Worm (Caenorhabditis elegans): ENCODE data around the gene elo-7.

Gene elo-7

DNA sequence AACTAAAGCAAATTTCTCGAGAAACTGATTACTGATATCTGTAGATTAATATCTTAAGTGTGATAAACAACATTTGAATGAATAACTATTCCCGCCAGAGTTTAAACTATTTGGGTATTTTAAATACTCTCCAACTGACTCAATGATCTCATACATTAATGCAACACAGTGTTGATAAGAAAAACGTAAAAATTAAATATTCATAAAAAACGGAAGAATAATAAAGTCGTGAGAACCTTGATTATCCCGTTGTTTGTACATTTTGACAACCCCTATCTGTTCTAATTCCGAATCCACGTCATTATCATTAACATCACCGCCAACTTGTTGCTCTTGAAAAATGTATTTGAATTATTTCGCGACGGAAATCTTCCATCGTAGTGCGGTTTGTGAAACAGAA lies at the start of gene elo-7:
Gene elo-7 (plus strand): TSS at position 301 of the 400 bp plus-strand sequence.
- TF ChIP-seq him-1 (tag; optimal IDR thresholded peaks at IDR 0.05) (no peak), dao-5 (tag; optimal IDR thresholded peaks at IDR 0.05) (no peak), W03F9.2 (tag; optimal IDR thresholded peaks at IDR 0.05) (no peak)

DNA sequence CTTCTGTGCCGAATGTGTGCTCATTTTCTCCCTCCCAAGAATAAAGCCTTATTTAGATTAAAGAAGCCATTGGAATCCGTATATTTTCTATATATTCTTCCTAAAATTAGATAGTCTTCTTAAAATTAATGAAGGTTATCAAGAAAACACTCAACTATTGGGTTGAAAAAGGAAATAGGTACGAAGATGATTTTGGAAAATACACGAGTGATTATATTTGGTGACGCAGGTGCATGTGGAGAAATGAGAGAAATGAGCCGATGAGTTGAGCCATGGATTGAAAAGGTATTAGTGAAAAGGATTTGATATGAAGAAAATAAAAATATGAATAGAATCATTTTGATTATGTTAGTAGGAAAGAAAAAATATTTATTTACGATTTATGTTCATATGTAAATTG lies 48.8 kb upstream of the elo-7 start, which contains the start of gene cng-3:
Gene cng-3 (minus strand): TSS at position 102 of the 400 bp plus-strand sequence.
- TF ChIP-seq dao-5 (tag; optimal IDR thresholded peaks at IDR 0.05): no peak
- TF ChIP-seq W03F9.2 (tag; optimal IDR thresholded peaks at IDR 0.05): no peak
- no peak for TF ChIP-seq him-1 (tag; optimal IDR thresholded peaks at IDR 0.05)

DNA sequence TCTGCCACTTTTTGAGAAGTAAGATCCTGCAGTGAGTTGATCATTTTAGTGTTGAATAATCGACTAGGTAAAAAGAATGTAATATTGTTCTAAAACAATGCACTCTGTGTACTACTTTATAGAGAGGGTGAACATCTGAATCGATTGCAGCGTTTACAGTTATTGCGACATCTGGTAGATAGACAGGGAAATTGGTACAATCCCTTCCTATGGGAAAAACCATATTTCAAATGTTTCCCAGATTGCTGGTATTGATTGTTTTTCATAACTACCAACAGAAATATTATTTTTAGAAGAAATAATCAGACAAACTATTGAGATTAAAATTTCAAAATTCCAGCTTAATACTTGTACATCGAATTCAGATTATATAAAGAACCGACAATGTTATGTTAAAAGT lies 44.7 kb upstream of the elo-7 start, which contains the start of gene gadr-2:
Gene gadr-2 (minus strand): TSS at position 101 of the 400 bp plus-strand sequence.
- TF ChIP-seq him-1 (tag; optimal IDR thresholded peaks at IDR 0.05): no peak
- no peak for TF ChIP-seq W03F9.2 (tag; optimal IDR thresholded peaks at IDR 0.05)
- TF ChIP-seq dao-5 (tag; optimal IDR thresholded peaks at IDR 0.05): no peak

DNA sequence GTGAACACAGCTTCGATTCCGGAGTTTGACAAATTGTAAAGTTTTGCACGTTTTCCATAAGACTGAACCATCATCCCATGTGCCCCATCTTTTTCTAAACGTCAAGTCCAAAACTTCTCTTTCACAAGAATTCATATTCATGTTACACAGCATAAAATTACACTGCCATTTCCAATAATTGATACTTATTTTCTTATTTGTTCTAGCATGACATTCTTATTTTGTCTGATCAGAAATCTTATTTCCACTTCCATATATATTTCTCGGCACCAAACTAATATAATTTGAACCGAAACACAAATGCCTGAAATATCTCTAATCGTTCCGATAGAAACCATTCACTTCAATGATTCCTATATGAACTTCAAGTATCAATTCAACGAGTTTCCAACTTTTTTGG lies 43.8 kb upstream of the elo-7 start, which contains the start of gene sru-2:
Gene sru-2 (plus strand): TSS at position 301 of the 400 bp plus-strand sequence.
- TF ChIP-seq him-1 (tag; optimal IDR thresholded peaks at IDR 0.05): no peak
- TF ChIP-seq dao-5 (tag; optimal IDR thresholded peaks at IDR 0.05): no peak
- no peak for TF ChIP-seq W03F9.2 (tag; optimal IDR thresholded peaks at IDR 0.05)

DNA sequence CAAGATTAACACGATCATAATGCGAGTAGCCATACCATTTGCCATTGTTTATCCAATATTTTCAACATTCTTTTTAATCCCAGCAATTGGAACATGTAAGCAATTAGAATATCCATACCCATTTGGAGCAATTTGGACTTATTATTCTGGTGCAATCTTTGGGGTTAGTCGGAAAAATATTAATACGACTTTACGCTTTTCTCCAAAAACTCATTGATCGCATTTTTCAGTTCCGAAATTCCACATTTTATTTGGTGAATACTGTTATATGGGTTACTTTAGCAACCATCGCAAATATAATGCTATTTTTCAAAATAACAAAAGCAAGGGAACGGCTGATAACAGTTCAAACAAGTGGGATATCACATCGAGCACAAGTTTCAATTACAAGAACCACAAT lies 43.0 kb upstream of the elo-7 start:
- no peak for TF ChIP-seq W03F9.2 (tag; optimal IDR thresholded peaks at IDR 0.05)
- no peak for TF ChIP-seq him-1 (tag; optimal IDR thresholded peaks at IDR 0.05)
- TF ChIP-seq dao-5 (tag; optimal IDR thresholded peaks at IDR 0.05): no peak

DNA sequence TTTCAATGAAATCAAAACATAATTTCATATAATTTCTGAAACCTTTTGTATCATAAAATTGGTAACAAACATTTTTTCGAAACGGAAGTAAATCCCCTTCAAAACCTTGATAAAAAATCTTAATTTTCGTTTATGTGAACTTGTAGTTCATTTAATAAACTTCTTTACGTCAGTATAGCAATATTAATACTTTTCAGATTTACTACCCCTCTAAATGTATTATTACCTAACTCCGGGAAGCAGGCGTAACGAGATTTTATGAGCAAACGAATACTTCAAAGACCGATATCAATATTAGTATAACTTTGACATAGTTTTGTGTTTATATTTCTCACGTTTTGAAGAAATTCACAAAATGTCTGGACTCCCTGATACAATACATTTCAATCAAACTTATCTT lies 41.4 kb upstream of the elo-7 start, which contains the start of gene sru-1:
Gene sru-1 (plus strand): TSS at position 301 of the 400 bp plus-strand sequence.
- TF ChIP-seq dao-5 (tag; optimal IDR thresholded peaks at IDR 0.05): no peak
- TF ChIP-seq him-1 (tag; optimal IDR thresholded peaks at IDR 0.05): no peak
- TF ChIP-seq W03F9.2 (tag; optimal IDR thresholded peaks at IDR 0.05): no peak

DNA sequence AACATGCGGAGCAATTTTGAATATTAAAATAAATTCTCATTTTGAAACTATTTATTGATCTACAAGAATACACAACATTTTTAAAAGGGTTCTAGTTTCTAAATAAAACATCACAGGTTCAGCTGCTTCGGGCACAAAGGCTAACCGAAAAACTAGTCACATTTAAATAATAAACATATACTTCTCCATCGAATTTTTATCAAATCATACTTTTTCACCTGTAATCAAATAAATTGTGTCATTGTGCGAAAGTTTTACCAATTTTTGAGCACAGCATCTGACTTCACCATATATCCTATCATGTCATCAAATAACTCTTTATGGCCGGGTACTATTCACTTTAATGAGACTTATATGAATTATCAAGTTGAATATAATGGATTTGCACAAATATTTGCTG lies 39.4 kb upstream of the elo-7 start, which contains the start of gene sru-6:
Gene sru-6 (plus strand): TSS at position 301 of the 400 bp plus-strand sequence.
- TF ChIP-seq W03F9.2 (tag; optimal IDR thresholded peaks at IDR 0.05) (no peak), him-1 (tag; optimal IDR thresholded peaks at IDR 0.05) (no peak), dao-5 (tag; optimal IDR thresholded peaks at IDR 0.05) (no peak)

DNA sequence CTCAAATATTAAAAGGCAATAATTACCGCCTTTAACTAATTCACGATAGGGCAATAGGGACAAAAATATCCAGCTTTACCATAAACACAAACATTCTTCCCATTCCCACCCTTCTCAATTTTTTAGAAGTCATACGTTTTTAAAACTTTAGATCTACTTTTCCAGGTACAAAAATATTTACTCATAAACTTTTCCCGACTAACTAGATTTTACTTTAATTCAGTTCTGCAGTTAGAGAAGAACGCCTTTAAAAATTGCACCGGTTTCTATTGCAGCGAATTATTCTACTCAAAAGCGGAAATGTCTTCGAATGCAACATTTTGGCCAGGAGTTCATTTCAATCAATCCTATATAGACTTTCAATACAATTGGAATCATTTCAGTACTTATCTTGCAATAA lies 33.4 kb upstream of the elo-7 start, which contains the start of gene sru-3:
Gene sru-3 (plus strand): TSS at position 301 of the 400 bp plus-strand sequence.
- TF ChIP-seq dao-5 (tag; optimal IDR thresholded peaks at IDR 0.05) (no peak), him-1 (tag; optimal IDR thresholded peaks at IDR 0.05) (no peak), W03F9.2 (tag; optimal IDR thresholded peaks at IDR 0.05) (no peak)

DNA sequence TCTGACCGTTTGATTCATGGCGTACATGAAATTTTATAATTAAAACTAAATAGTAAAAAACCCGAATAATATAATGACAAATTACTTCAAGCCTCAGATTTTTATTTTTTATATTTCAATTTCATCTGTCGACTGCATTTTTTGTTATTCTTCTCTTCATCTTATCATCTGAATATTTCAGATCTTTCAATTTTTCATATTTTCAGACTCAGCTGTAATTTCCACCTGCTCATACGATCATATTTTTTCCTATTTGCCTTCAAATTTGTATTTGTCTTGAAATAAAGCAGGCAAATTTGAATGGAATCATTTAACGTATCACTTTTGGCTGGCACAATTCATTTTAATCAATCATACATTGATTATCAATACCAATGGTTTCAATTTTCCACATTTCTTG lies 31.7 kb upstream of the elo-7 start, which contains the start of gene sru-4:
Gene sru-4 (plus strand): TSS at position 301 of the 400 bp plus-strand sequence.
- TF ChIP-seq W03F9.2 (tag; optimal IDR thresholded peaks at IDR 0.05) (no peak), him-1 (tag; optimal IDR thresholded peaks at IDR 0.05) (no peak), dao-5 (tag; optimal IDR thresholded peaks at IDR 0.05) (no peak)

DNA sequence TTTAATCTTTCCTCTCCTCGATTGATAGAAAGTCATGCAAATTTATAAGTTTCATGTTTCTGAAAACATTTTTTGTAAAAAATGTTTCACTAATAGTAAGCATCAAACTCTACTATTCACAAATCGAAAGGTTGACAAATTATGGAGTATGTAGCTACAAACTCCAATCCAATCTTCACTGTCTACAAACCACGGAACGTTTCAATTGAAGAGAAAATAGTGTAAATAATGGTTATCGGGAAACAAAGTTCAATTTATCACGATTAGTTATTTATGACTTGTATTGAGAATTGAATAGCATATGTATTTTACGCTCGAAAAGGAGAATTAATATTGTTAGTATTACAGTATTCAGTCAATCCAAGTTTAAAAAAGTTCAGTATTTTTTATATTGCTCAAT lies 30.1 kb upstream of the elo-7 start:
- TF ChIP-seq him-1 (tag; optimal IDR thresholded peaks at IDR 0.05) (no peak), dao-5 (tag; optimal IDR thresholded peaks at IDR 0.05) (no peak), W03F9.2 (tag; optimal IDR thresholded peaks at IDR 0.05) (no peak)

DNA sequence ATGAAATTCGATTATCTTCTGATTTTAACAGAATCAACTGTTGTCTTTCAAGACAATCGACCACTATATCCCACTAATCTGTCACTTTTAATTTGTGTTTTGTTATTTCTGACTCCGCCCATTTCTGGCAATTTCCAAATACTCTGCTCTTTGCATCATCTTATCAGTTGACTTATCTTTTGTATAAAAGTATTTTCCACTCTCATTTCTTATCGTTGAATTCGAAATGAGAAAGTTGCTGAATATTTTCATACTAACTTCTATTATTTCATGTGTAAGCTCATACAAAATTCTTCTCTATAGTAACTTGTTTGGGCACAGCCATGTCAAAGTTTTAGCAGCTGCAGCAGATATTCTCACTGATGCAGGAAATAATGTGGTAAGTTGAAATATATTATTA lies 29.6 kb upstream of the elo-7 start, which contains the start of gene ugt-21:
Gene ugt-21 (plus strand): TSS at position 212 of the 400 bp plus-strand sequence.
- no peak for TF ChIP-seq him-1 (tag; optimal IDR thresholded peaks at IDR 0.05)
- no peak for TF ChIP-seq W03F9.2 (tag; optimal IDR thresholded peaks at IDR 0.05)
- no peak for TF ChIP-seq dao-5 (tag; optimal IDR thresholded peaks at IDR 0.05)

DNA sequence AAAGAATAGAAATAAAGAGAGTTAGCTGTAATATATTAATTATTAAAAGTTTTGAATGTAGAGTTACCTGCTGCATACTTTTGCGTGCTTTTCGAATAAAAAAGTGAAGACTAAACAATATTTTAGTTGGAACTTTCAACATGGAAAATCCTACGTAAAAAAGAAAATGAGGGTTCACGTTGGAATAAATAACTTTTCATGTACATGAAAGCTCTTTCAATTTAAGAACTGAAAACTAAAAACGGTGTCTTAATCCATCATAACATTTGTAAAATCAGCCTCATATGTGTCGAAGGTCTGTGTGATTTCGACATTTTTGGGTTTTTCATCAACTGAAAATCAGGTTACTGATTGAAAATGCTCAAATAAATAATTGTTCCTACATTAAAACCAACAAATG lies 23.5 kb upstream of the elo-7 start, which contains the start of gene ttr-9:
Gene ttr-9 (minus strand): TSS at position 101 of the 400 bp plus-strand sequence.
- TF ChIP-seq W03F9.2 (tag; optimal IDR thresholded peaks at IDR 0.05): no peak
- TF ChIP-seq him-1 (tag; optimal IDR thresholded peaks at IDR 0.05): no peak
- TF ChIP-seq dao-5 (tag; optimal IDR thresholded peaks at IDR 0.05): no peak

DNA sequence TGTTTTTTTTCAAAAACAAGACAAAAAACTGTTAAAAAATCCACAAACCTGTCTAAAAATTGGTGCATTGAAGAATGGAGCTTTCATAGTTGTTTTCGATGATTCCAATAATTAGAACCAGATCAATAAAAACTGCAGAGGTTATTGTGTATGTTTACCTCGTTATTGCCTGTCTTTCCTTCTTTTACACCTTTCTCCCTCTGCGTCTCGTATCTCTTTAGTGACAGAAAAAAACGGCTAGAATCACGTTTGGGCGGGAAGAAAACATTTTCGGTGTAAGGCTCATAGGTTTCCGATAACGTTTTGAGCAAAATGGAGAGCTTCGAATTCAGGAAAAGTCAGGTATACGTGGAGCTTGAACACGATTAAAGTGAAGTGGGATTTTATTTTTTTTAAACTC lies 21.1 kb upstream of the elo-7 start, which contains the start of gene ethe-1:
Gene ethe-1 (minus strand): TSS at position 150 of the 400 bp plus-strand sequence.
- TF ChIP-seq him-1 (tag; optimal IDR thresholded peaks at IDR 0.05) (no peak), W03F9.2 (tag; optimal IDR thresholded peaks at IDR 0.05) (no peak), dao-5 (tag; optimal IDR thresholded peaks at IDR 0.05) (no peak)

DNA sequence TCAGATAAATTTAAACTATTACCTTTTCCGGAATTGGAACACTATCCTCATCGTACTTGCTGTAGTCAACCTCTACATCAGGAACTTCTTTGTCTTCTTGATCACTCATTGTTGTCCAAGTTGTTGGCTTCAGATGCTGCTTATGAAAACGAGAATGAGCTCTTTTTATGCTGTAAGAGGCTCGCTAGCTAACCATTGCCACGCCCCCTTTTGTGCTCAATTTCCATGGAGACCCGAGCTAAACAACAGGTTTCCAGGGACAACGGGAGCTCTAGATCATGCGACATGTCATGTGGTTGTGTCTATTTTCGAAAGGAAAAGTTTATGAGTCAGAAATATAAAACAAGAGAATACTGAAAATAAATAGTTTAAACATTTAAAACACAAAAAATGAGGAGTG lies 19.3 kb upstream of the elo-7 start, which contains the start of gene C33A12.4:
Gene C33A12.4 (minus strand): TSS at position 131 of the 400 bp plus-strand sequence.
- no peak for TF ChIP-seq W03F9.2 (tag; optimal IDR thresholded peaks at IDR 0.05)
- TF ChIP-seq him-1 (tag; optimal IDR thresholded peaks at IDR 0.05): no peak
- TF ChIP-seq dao-5 (tag; optimal IDR thresholded peaks at IDR 0.05): no peak
